Worm (Caenorhabditis elegans) whole organism, midembryonic: ENCODE data around the gene cest-33.

Experiments used
- T22C8.4 ChIP-seq: fragments of 200-800 bp; sonication (Bioruptor generic); IDR thresholded peaks from 2 replicates; pipeline ENCODE4 v1.3.6; 2022; ENCODE audit warnings: missing genetic modification characterization, missing compliant biosample characterization
- cog-1 ChIP-seq: sonication (generic microtip); optimal IDR thresholded peaks from 2 replicates; lab custom pipeline; 2016; ENCODE audit warnings: missing genetic modification characterization, missing compliant biosample characterization
- flt-1 ChIP-seq: fragments of 200-800 bp; sonication (Bioruptor generic); IDR thresholded peaks from 2 replicates; pipeline ENCODE4 v1.3.6; 2022; ENCODE audit warnings: missing genetic modification characterization, missing compliant biosample characterization
- klf-2 ChIP-seq: fragments of 200-800 bp; sonication (Bioruptor generic); conservative IDR thresholded peaks from 2 replicates; pipeline ENCODE4 v1.3.6; 2022; ENCODE audit warnings: missing genetic modification reagents, missing genetic modification characterization, missing compliant biosample characterization
- med-1 ChIP-seq: sonication (generic microtip); optimal IDR thresholded peaks from 2 replicates; lab custom pipeline; 2017; ENCODE audit warnings: missing genetic modification characterization, mild to moderate bottlenecking, missing compliant biosample characterization, antibody characterized with exemption, missing genetic modification reagents; ENCODE audit not compliant: insufficient read depth
- ref-1 ChIP-seq: fragments of 200-800 bp; sonication (Bioruptor generic); conservative IDR thresholded peaks from 2 replicates; pipeline ENCODE4 v1.3.6; 2022; ENCODE audit warnings: missing genetic modification reagents, missing genetic modification characterization, missing compliant biosample characterization
- tab-1 ChIP-seq: fragments of 200-800 bp; sonication (Bioruptor generic); IDR thresholded peaks from 2 replicates; pipeline ENCODE4 v1.3.6; 2022; ENCODE audit warnings: missing genetic modification characterization, missing compliant biosample characterization
- ztf-23 ChIP-seq: fragments of 200-800 bp; sonication (Bioruptor generic); IDR thresholded peaks from 2 replicates; pipeline ENCODE4 v1.3.6; 2022; ENCODE audit warnings: missing genetic modification reagents, missing genetic modification characterization, missing compliant biosample characterization
- ztf-29 ChIP-seq: fragments of 200-800 bp; sonication (Bioruptor generic); IDR thresholded peaks from 2 replicates; pipeline ENCODE4 v1.3.6; 2022; ENCODE audit warnings: missing genetic modification reagents, missing genetic modification characterization, missing compliant biosample characterization

The cest-33 gene

DNA sequence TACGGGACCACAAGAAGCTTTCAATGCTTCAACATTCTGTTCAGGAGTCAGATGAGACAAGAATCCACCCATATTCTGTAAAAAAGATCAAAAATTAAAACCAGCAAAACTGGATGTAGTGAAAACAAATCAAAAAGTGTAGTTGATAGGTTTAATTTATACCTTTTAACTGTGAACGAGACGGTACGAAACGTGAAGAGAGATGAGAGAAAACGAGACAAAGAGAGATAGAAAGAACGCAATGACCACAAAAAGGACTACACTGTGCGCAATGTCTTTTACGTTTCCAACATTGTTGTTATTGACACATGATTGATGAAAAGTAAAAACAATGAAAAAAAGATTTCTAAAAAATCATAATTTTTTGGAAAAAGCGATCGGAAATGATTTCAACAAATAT is at the start of gene cest-33:
Gene cest-33 (minus strand): TSS at position 75 of the 400 bp plus-strand sequence.
- no peak for TF ChIP-seq ztf-29 (GFP tag; lab: Robert Waterston, UW)
- TF ChIP-seq klf-2 (GFP tag; lab: Robert Waterston, UW), result no peak
- TF ChIP-seq flt-1, result no peak
- no peak for TF ChIP-seq T22C8.4 (GFP tag; lab: Robert Waterston, UW)
- TF ChIP-seq ref-1 (GFP tag; lab: Robert Waterston, UW), result no peak
- TF ChIP-seq tab-1 (GFP tag; lab: Robert Waterston, UW), result no peak
- TF ChIP-seq med-1 (GFP tag; lab: Kevin White, UChicago), result no peak
- no peak for TF ChIP-seq cog-1 (tag; lab: Kevin White, UChicago)
- TF ChIP-seq ztf-23 (GFP tag; lab: Robert Waterston, UW), result no peak

DNA sequence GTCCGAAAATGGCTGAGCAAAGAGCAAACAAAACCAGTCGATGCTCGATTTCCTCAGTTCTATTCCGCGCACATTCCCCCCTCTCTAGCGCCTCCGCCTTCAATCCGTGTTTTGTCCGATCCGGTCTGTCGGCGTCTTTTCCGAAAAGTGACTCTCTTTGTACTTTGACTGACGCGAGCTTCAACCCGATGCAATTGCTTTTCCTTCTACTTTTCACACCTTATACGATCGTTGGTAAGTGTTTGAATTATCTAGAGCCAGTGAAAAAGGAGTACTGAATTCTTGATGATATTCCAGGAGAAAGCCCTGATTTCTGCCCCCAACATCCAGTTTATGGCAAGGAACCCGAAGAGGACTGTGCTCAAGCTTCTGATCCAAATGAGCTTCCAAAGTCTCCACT is 49.5 kb upstream of the cest-33 start, which contains the start of gene cht-6:
Gene cht-6 (plus strand): TSS at position 9 of the 400 bp plus-strand sequence.
- TF ChIP-seq flt-1, result no peak
- no peak for TF ChIP-seq cog-1 (tag; lab: Kevin White, UChicago)
- TF ChIP-seq tab-1 (GFP tag; lab: Robert Waterston, UW), result no peak
- TF ChIP-seq ztf-29 (GFP tag; lab: Robert Waterston, UW), result no peak
- no peak for TF ChIP-seq klf-2 (GFP tag; lab: Robert Waterston, UW)
- TF ChIP-seq T22C8.4 (GFP tag; lab: Robert Waterston, UW), result no peak
- TF ChIP-seq ztf-23 (GFP tag; lab: Robert Waterston, UW), result no peak
- no peak for TF ChIP-seq med-1 (GFP tag; lab: Kevin White, UChicago)
- no peak for TF ChIP-seq ref-1 (GFP tag; lab: Robert Waterston, UW)

DNA sequence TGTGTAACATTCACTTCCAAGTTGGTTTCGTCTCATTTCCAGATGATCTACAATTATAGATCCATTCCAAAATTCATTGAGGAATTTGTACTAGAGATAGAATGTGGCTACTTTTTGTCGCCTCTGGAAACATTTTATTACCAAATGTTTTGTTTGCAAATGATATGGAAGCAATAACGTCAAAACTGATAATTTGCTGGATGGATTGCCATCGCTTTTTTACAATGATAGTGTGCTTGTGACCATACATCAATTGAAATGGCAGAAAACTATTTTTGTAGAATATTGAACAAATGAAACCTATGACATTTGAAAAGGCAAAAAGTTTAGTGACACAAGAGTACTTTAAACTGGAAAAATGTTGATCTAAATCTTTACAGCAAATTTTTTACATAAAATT is 49.0 kb upstream of the cest-33 start:
- TF ChIP-seq T22C8.4 (GFP tag; lab: Robert Waterston, UW) (no peak), klf-2 (GFP tag; lab: Robert Waterston, UW) (no peak), med-1 (GFP tag; lab: Kevin White, UChicago) (no peak), ref-1 (GFP tag; lab: Robert Waterston, UW) (no peak), ztf-23 (GFP tag; lab: Robert Waterston, UW) (no peak), cog-1 (tag; lab: Kevin White, UChicago) (no peak), flt-1 (no peak), ztf-29 (GFP tag; lab: Robert Waterston, UW) (no peak), tab-1 (GFP tag; lab: Robert Waterston, UW) (no peak)

DNA sequence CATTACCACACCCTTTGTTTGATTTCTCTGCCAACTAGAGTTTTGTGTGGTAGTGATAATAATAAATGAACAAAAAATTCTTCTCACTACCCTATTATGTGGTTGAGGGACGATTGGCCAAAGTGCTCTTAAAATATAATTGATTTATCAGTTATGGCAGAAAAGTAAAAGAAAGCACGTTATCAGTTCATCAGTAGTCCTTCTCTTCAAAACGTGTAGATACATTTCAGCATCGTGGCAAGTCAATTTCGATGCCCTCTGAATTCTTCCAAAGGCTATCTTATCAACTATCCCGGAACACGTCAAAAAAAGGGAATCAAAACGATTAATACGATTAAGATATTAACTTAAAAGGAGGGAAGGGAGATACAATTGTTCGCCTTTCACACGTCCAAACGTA is 47.6 kb upstream of the cest-33 start:
- TF ChIP-seq klf-2 (GFP tag; lab: Robert Waterston, UW) (no peak), cog-1 (tag; lab: Kevin White, UChicago) (no peak), ztf-29 (GFP tag; lab: Robert Waterston, UW) (no peak), ref-1 (GFP tag; lab: Robert Waterston, UW) (no peak), tab-1 (GFP tag; lab: Robert Waterston, UW) (no peak), flt-1 (no peak), med-1 (GFP tag; lab: Kevin White, UChicago) (no peak), T22C8.4 (GFP tag; lab: Robert Waterston, UW) (no peak), ztf-23 (GFP tag; lab: Robert Waterston, UW) (no peak)

- TF ChIP-seq ref-1 (GFP tag; lab: Robert Waterston, UW), result no peak
- TF ChIP-seq tab-1 (GFP tag; lab: Robert Waterston, UW), result no peak
- no peak for TF ChIP-seq med-1 (GFP tag; lab: Kevin White, UChicago)
- no peak for TF ChIP-seq cog-1 (tag; lab: Kevin White, UChicago)
- no peak for TF ChIP-seq flt-1
- no peak for TF ChIP-seq ztf-23 (GFP tag; lab: Robert Waterston, UW)
- TF ChIP-seq klf-2 (GFP tag; lab: Robert Waterston, UW), result no peak
- TF ChIP-seq ztf-29 (GFP tag; lab: Robert Waterston, UW), result no peak
- TF ChIP-seq T22C8.4 (GFP tag; lab: Robert Waterston, UW), result no peak
Measured at ce11 chrV:6411161-6411560, 45.7 kb upstream of the cest-33 start.

- TF ChIP-seq ref-1 (GFP tag; lab: Robert Waterston, UW) (no peak), ztf-23 (GFP tag; lab: Robert Waterston, UW) (no peak), cog-1 (tag; lab: Kevin White, UChicago) (no peak), tab-1 (GFP tag; lab: Robert Waterston, UW) (no peak), med-1 (GFP tag; lab: Kevin White, UChicago) (no peak), klf-2 (GFP tag; lab: Robert Waterston, UW) (no peak)
Measured at ce11 chrV:6408733-6409227, 43.3 kb upstream of the cest-33 start, which contains the start of gene bcf-1. bcf-1 (minus strand) TSS chrV:6408783.

ce11 chrV:6407587-6407986 is 42.1 kb upstream of the cest-33 start:
- TF ChIP-seq flt-1 (no peak), ref-1 (GFP tag; lab: Robert Waterston, UW) (no peak), med-1 (GFP tag; lab: Kevin White, UChicago) (no peak), ztf-29 (GFP tag; lab: Robert Waterston, UW) (no peak)

DNA sequence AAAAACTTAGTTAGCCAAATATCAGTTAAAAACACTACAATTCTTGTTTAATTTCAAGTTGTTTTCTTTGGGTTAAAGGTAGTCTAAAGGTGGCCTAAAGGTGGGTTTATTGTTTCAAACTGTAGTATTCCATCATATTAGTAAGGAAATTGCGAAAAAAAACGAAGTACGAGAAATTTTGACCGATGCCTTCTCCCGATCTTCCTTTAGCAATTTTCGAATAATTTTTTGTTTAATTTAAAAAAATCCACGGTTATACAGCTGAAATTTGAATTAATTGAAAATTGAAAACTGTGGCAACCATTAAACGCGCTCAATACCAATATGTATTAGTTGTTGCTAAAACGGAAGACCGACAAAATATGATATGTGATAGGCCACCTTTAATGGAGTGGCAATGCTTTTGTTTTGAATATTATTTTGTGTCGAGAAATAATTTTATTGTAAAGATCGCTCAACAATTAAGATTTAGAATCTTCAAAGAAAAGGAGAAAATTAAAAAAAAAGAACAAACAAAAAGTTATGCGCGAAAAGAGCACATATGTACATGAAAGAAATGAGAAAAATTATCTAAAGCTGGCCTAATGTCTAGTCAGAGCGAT is 35.6 kb upstream of the cest-33 start:
- TF ChIP-seq ztf-23 (GFP tag; lab: Robert Waterston, UW) (no peak), flt-1 (no peak), ref-1 (GFP tag; lab: Robert Waterston, UW) (no peak), tab-1 (GFP tag; lab: Robert Waterston, UW) (no peak), med-1 (GFP tag; lab: Kevin White, UChicago) (no peak), ztf-29 (GFP tag; lab: Robert Waterston, UW) (no peak), cog-1 (tag; lab: Kevin White, UChicago) (no peak), klf-2 (GFP tag; lab: Robert Waterston, UW) (no peak), T22C8.4 (GFP tag; lab: Robert Waterston, UW) (no peak)

ce11 chrV:6400528-6400927 is 35.1 kb upstream of the cest-33 start:
- TF ChIP-seq ztf-23 (GFP tag; lab: Robert Waterston, UW) (no peak), cog-1 (tag; lab: Kevin White, UChicago) (no peak), flt-1 (no peak), T22C8.4 (GFP tag; lab: Robert Waterston, UW) (no peak), ref-1 (GFP tag; lab: Robert Waterston, UW) (no peak), tab-1 (GFP tag; lab: Robert Waterston, UW) (no peak), med-1 (GFP tag; lab: Kevin White, UChicago) (no peak), klf-2 (GFP tag; lab: Robert Waterston, UW) (no peak), ztf-29 (GFP tag; lab: Robert Waterston, UW) (no peak)
